Worm (Caenorhabditis elegans): Measurements from ENCODE around the gene T14A8.2.

Gene T14A8.2

DNA sequence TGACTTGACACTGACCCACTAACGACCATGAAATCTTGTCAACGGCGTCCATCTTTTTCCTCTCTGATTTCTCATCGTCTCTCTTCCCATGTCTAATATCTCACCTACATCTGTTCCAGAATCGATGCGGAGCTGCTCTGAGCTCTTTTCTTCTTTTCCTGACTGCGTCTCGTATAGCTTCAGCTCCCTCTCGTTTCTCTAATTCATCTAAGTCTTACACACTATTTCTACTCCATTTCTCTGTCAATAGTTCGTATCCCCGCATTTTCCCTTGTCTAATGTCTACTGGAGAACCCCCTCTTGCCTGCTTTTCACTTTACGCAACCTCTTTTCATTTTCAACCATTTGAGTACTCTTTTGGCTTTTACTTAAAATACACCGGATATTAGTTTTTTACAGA lies 4.6 kb downstream of the T14A8.2 start, which contains the start of gene ric-3 (continued):
- no peak for TF ChIP-seq ceh-2 (tag; optimal IDR thresholded peaks at IDR 0.05)
- TF ChIP-seq dve-1 (tag; optimal IDR thresholded peaks at IDR 0.05), result no peak
- no peak for TF ChIP-seq elt-2 (tag; optimal IDR thresholded peaks at IDR 0.05)
- TF ChIP-seq unc-42 (tag; optimal IDR thresholded peaks at IDR 0.05), result peak; percentile 74
- TF ChIP-seq pax-1 (tag; optimal IDR thresholded peaks at IDR 0.05), result no peak
- no peak for TF ChIP-seq ceh-6 (GFP tag; optimal IDR thresholded peaks at IDR 0.05)
- TF ChIP-seq zip-5 (tag; optimal IDR thresholded peaks at IDR 0.05), result no peak
- peak; percentile 13 for TF ChIP-seq dmd-4 (tag; optimal IDR thresholded peaks at IDR 0.05; ENCODE audit: borderline replicate concordance)
- TF ChIP-seq sdc-2 (tag; optimal IDR thresholded peaks at IDR 0.05), result no peak
- TF ChIP-seq pat-9 (tag; optimal IDR thresholded peaks at IDR 0.05), result no peak
- peak; percentile 80 for TF ChIP-seq unc-55 (GFP tag; optimal IDR thresholded peaks at IDR 0.05)
- TF ChIP-seq ceh-14 (tag; optimal IDR thresholded peaks at IDR 0.05), result no peak
- TF ChIP-seq npax-4 (tag; optimal IDR thresholded peaks at IDR 0.05), result no peak
- no peak for TF ChIP-seq ceh-30 (tag; optimal IDR thresholded peaks at IDR 0.05)
- TF ChIP-seq ceh-19 (GFP tag; optimal IDR thresholded peaks at IDR 0.05), result peak; percentile 18
- no peak for TF ChIP-seq Y22D7AL.16 (tag; optimal IDR thresholded peaks at IDR 0.05)
- no peak for TF ChIP-seq ama-1 (optimal IDR thresholded peaks at IDR 0.05)
- TF ChIP-seq fkh-6 (tag; optimal IDR thresholded peaks at IDR 0.05), result no peak
- TF ChIP-seq ceh-18 (tag; optimal IDR thresholded peaks at IDR 0.05), result peak; percentile 46
- no peak for TF ChIP-seq hlh-6 (tag; optimal IDR thresholded peaks at IDR 0.05)
- TF ChIP-seq tbx-7 (tag; optimal IDR thresholded peaks at IDR 0.05), result no peak
- no peak for TF ChIP-seq ttx-3 (tag; optimal IDR thresholded peaks at IDR 0.05)
- TF ChIP-seq lin-11 (tag; optimal IDR thresholded peaks at IDR 0.05), result no peak

DNA sequence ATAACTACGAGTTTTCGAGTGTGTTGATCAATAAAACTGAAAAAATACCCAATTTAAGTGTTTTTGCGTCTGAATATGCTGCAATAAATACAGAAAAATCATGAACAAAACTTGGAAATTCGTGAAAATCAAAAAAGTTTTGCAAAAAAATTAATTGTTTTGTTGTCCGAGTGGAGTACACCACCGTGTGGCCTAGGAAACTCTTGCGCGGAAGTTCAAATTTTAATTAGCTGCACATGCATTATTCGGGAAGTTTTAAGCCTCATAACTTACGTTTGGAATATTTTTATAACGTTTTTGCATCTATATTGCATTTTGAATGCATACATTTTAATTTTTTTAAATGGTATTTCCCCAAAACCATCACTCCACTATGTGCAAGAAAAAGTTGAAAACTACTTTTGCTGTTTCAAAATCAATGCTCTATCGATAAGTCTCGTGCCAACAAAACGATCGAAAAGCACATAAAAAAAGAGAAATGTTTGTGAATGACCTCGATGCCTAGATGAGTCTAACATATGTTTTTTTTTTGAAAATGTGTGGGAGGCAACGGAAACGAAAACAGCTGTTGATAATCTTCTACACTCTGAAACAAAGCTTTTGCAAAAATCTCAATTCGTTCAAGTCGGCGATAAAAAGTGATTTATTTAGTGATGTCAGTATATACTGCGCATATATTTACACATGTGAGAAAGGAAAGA lies 5.9 kb downstream of the T14A8.2 start:
- TF ChIP-seq elt-2 (tag; optimal IDR thresholded peaks at IDR 0.05) (peak; percentile 27), ceh-14 (tag; optimal IDR thresholded peaks at IDR 0.05) (peak; percentile 6), ceh-2 (tag; optimal IDR thresholded peaks at IDR 0.05) (peak; percentile 49), tbx-2 (tag; optimal IDR thresholded peaks at IDR 0.05) (peak; percentile 21), sox-2 (GFP tag; IDR thresholded peaks at IDR 0.05) (no peak), C08G9.2 (tag; optimal IDR thresholded peaks at IDR 0.05) (peak; percentile 81), ceh-18 (tag; optimal IDR thresholded peaks at IDR 0.05) (peak; percentile 18), hlh-15 (tag; optimal IDR thresholded peaks at IDR 0.05) (no peak), hlh-8 (tag; optimal IDR thresholded peaks at IDR 0.05) (no peak), zip-5 (tag; optimal IDR thresholded peaks at IDR 0.05) (peak; percentile 46), ets-4 (tag; optimal IDR thresholded peaks at IDR 0.05) (peak; percentile 58), tbx-7 (tag; optimal IDR thresholded peaks at IDR 0.05) (peak; percentile 74), ceh-31 (tag; optimal IDR thresholded peaks at IDR 0.05) (peak; percentile 52)

DNA sequence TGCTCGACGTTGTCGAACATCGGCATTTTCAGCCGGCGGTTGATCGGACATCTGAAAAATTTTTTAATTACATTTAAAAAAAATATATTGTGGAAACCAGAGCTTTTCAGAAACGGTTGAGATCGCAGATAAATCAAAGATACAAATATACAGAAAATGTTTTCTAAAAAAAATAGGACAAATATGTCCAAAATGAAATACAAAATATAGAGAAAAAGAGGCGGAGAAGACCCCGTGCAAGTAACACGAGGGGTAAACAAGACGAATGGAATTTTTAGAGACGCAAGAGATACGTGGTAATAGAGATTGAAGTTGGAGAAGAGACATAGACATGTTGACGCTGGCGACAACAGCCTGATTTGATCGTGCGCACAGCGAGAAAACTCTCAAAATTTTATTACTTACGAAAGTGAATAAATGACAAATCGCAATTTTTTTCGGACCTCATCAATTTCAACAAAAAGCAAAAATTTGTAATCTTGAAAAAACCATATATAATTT lies 6.7 kb downstream of the T14A8.2 start, which contains the start of gene cdgs-1:
cdgs-1 (minus strand) TSS at position 51 of the 501 bp plus-strand sequence.
- no peak for TF ChIP-seq hlh-8 (tag; optimal IDR thresholded peaks at IDR 0.05)
- TF ChIP-seq hlh-6 (tag; optimal IDR thresholded peaks at IDR 0.05), result no peak
- TF ChIP-seq npax-4 (tag; optimal IDR thresholded peaks at IDR 0.05), result no peak
- no peak for TF ChIP-seq rnt-1 (tag; optimal IDR thresholded peaks at IDR 0.05)
- TF ChIP-seq C08G9.2 (tag; optimal IDR thresholded peaks at IDR 0.05), result no peak
- no peak for TF ChIP-seq sdc-2 (tag; optimal IDR thresholded peaks at IDR 0.05)
- no peak for TF ChIP-seq unc-3 (GFP tag; conservative IDR thresholded peaks at IDR 0.05)
- no peak for TF ChIP-seq unc-3 (tag; optimal IDR thresholded peaks at IDR 0.05)
- TF ChIP-seq K02D7.2 (tag; optimal IDR thresholded peaks at IDR 0.05), result no peak
- no peak for TF ChIP-seq ceh-48 (tag; optimal IDR thresholded peaks at IDR 0.05)
- TF ChIP-seq dve-1 (tag; optimal IDR thresholded peaks at IDR 0.05), result no peak
- no peak for TF ChIP-seq unc-86 (tag; optimal IDR thresholded peaks at IDR 0.05)
- TF ChIP-seq eyg-1 (tag; optimal IDR thresholded peaks at IDR 0.05), result no peak
- TF ChIP-seq T23F11.4 (GFP tag; optimal IDR thresholded peaks at IDR 0.05), result no peak
- TF ChIP-seq ceh-19 (GFP tag; optimal IDR thresholded peaks at IDR 0.05), result no peak
- no peak for TF ChIP-seq pax-1 (tag; optimal IDR thresholded peaks at IDR 0.05)
- no peak for TF ChIP-seq ceh-30 (tag; optimal IDR thresholded peaks at IDR 0.05)
- no peak for TF ChIP-seq fax-1 (tag; optimal IDR thresholded peaks at IDR 0.05)
- peak; percentile 31 for TF ChIP-seq nfya-1 (tag; optimal IDR thresholded peaks at IDR 0.05)
- no peak for TF ChIP-seq C38D4.7 (GFP tag; optimal IDR thresholded peaks at IDR 0.05)
- peak; percentile 78 for TF ChIP-seq unc-42 (tag; optimal IDR thresholded peaks at IDR 0.05)
- TF ChIP-seq ceh-31 (tag; optimal IDR thresholded peaks at IDR 0.05), result no peak
- no peak for TF ChIP-seq fkh-6 (tag; optimal IDR thresholded peaks at IDR 0.05)
- TF ChIP-seq pros-1 (tag; optimal IDR thresholded peaks at IDR 0.05), result no peak
- peak; percentile 68 for TF ChIP-seq hlh-30 (tag; optimal IDR thresholded peaks at IDR 0.05; ENCODE audit: insufficient read depth)
- no peak for TF ChIP-seq ahr-1 (tag; optimal IDR thresholded peaks at IDR 0.05)
